Worm (Caenorhabditis elegans) whole organism, young adult: ENCODE measurements around the gene E02H9.6.

Experiments
- C17E4.6 ChIP-seq: fragments of 200-800 bp; sonication (Bioruptor generic); IDR thresholded peaks from 2 replicates; pipeline ENCODE4 v1.3.6; 2022; ENCODE audit warnings: missing genetic modification reagents, missing genetic modification characterization, missing compliant biosample characterization
- F49E8.2 ChIP-seq: sonication (generic microtip); optimal IDR thresholded peaks from 3 replicates; lab custom pipeline; 2017; ENCODE audit warnings: missing genetic modification characterization, mild to moderate bottlenecking, missing compliant biosample characterization, antibody characterized with exemption, moderate library complexity; ENCODE audit not compliant: insufficient read depth
- Y95B8A.8 ChIP-seq: fragments of 200-800 bp; sonication (Bioruptor generic); IDR thresholded peaks from 2 replicates; pipeline ENCODE4 v1.3.6; 2022; ENCODE audit warnings: missing genetic modification reagents, missing genetic modification characterization, missing compliant biosample characterization
- bed-2 ChIP-seq: fragments of 200-800 bp; sonication (Bioruptor generic); IDR thresholded peaks from 2 replicates; pipeline ENCODE4 v1.3.6; 2022; ENCODE audit warnings: missing genetic modification reagents, missing genetic modification characterization, missing compliant biosample characterization
- egl-18 ChIP-seq: fragments of 200-800 bp; sonication (Bioruptor generic); IDR thresholded peaks from 2 replicates; pipeline ENCODE4 v1.3.6; 2022; ENCODE audit warnings: missing genetic modification reagents, missing genetic modification characterization, missing compliant biosample characterization
- lag-1 ChIP-seq: fragments of 200-800 bp; sonication (Bioruptor generic); IDR thresholded peaks from 2 replicates; pipeline ENCODE4 v1.3.6; 2022; ENCODE audit warnings: missing genetic modification reagents, missing genetic modification characterization, missing compliant biosample characterization
- let-607 ChIP-seq, 2 experiments: fragments of 200-800 bp in 1 of 2; sonication (Bioruptor generic) in 1 of 2; sonication (generic microtip) in 1 of 2; optimal IDR thresholded peaks; 2 replicates each; lab custom pipeline; 2016 to 2018; ENCODE audit warnings: mild to moderate bottlenecking in 2 of 2, missing compliant biosample characterization in 2 of 2, missing genetic modification characterization in 2 of 2, moderate library complexity in 2 of 2, missing genotype in 1 of 2
- rpc-1 ChIP-seq, 2 experiments: fragments of 150-350 bp in 1 of 2; sonication (generic microtip) in 1 of 2; optimal IDR thresholded peaks; 2 replicates each; lab custom pipeline; 2014 to 2018; ENCODE audit warnings: missing biosample characterization in 1 of 2, missing genetic modification characterization in 1 of 2, missing genetic modification reagents in 1 of 2, missing genotype in 1 of 2
- sea-2 ChIP-seq: fragments of 200-800 bp; sonication (Bioruptor generic); IDR thresholded peaks from 2 replicates; pipeline ENCODE4 v1.3.6; 2022; ENCODE audit warnings: missing genetic modification characterization, missing compliant biosample characterization
- snpc-4 ChIP-seq, 5 experiments: fragments of 150-350 bp in 1 of 5; sonication (generic microtip) in 4 of 5; optimal IDR thresholded peaks; 2 replicates each; lab custom pipeline; 2014 to 2018; ENCODE audit warnings: missing genetic modification characterization in 5 of 5, missing biosample characterization in 3 of 5, antibody characterized with exemption in 2 of 5, mild to moderate bottlenecking in 2 of 5, missing compliant biosample characterization in 2 of 5, missing genotype in 2 of 5, moderate library complexity in 2 of 5, missing genetic modification reagents in 1 of 5
- tlf-1 ChIP-seq: fragments of 200-800 bp; sonication (Bioruptor generic); optimal IDR thresholded peaks from 2 replicates; lab custom pipeline; 2018; ENCODE audit warnings: mild to moderate bottlenecking, missing genetic modification characterization, missing compliant biosample characterization
- unc-62 ChIP-seq: fragments of 150-350 bp; optimal IDR thresholded peaks from 2 replicates; lab custom pipeline; 2014; ENCODE audit warnings: missing biosample characterization, missing genetic modification reagents, missing genetic modification characterization
- ztf-22 ChIP-seq: fragments of 200-800 bp; sonication (Bioruptor generic); optimal IDR thresholded peaks from 2 replicates; lab custom pipeline; 2018; ENCODE audit warnings: mild to moderate bottlenecking, missing genetic modification characterization, moderate library complexity, missing compliant biosample characterization
- ztf-6 ChIP-seq: fragments of 200-800 bp; sonication (Bioruptor generic); IDR thresholded peaks from 2 replicates; pipeline ENCODE4 v1.3.6; 2022; ENCODE audit warnings: missing genetic modification reagents, missing genetic modification characterization, missing compliant biosample characterization

DNA sequence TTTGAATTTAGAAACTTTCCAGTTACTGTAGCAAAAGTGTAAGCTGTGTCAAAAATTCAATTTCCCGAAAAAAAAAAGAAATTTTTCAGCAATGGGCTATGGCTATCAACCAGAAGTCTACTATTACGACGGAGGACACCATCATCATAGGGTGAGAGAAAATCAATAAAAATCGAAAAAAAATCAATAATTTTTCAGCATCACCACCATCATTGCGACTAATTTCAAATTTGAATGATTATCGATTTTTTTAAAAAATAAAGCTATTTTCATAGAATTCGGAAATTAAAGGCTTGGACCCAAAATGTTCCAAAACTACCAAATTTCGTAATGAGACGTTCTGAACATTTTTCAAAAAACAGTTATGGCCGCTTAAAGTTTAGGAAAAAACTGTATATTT, 12.3 kb upstream of the E02H9.6 start:
- no peak for TF ChIP-seq ztf-22 (GFP tag; lab: Kevin White, UChicago)
- TF ChIP-seq egl-18 (GFP tag; lab: Robert Waterston, UW), result no peak
- no peak for TF ChIP-seq ztf-6 (GFP tag; lab: Robert Waterston, UW)
- TF ChIP-seq bed-2 (GFP tag; lab: Robert Waterston, UW), result no peak
- TF ChIP-seq rpc-1 (optimal IDR thresholded peaks at IDR 0.05; lab: Kevin White, UChicago), result no peak
- no peak for TF ChIP-seq rpc-1 (tag; optimal IDR thresholded peaks at IDR 0.05; lab: Kevin White, UChicago)
- no peak for TF ChIP-seq F49E8.2
- TF ChIP-seq snpc-4 (GFP tag; optimal IDR thresholded peaks at IDR 0.05; lab: Kevin White, UChicago), result no peak
- TF ChIP-seq snpc-4 (tag; optimal IDR thresholded peaks at IDR 0.05; lab: Kevin White, UChicago), result no peak
- no peak for TF ChIP-seq let-607 (tag; optimal IDR thresholded peaks at IDR 0.05; lab: Kevin White, UChicago)
- no peak for TF ChIP-seq Y95B8A.8
- no peak for TF ChIP-seq unc-62 (GFP tag; lab: Kevin White, UChicago)
- TF ChIP-seq tlf-1 (GFP tag; lab: Kevin White, UChicago), result no peak
- no peak for TF ChIP-seq sea-2
- no peak for TF ChIP-seq C17E4.6
- TF ChIP-seq lag-1 (GFP tag; lab: Robert Waterston, UW), result no peak
